Fruit fly (Drosophila melanogaster): Measurements from ENCODE around the gene AIF.

AIF gene

DNA sequence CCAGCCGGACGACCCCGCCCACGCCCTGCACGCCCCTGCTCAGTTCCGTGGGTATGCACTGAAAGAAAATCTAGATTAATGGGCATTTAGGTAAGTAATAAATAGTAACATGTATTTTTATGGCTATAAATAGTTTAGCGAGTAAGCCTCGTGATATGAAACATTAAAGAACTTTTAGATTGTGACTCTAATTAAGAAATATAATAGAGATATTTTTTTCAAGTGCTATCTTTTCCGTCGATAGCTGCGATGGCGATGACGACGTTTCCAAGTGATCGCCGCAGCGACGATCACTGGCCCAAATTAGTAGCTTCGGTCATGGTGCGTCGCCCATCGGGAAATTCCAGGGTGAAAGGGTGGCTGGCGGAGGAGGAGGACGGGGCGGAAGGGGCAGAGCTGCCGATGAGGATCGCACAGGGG is 28.6 kb downstream of the AIF start (continued):
- TF ChIP-seq Ets96B (tag; optimal IDR thresholded peaks at IDR 0.05) (peak; percentile 89), CG6163 (GFP tag; IDR thresholded peaks at IDR 0.05) (peak; percentile 94), CG10669 (GFP tag; optimal IDR thresholded peaks at IDR 0.05) (peak; percentile 83), pdm3 (GFP tag; optimal IDR thresholded peaks at IDR 0.05) (peak; percentile 86), OdsH (GFP tag; optimal IDR thresholded peaks at IDR 0.05) (peak; percentile 87), Eip78C (GFP tag) (peak; percentile 96), esn (GFP tag; optimal IDR thresholded peaks at IDR 0.05) (peak; percentile 81), dsx (GFP tag; optimal IDR thresholded peaks at IDR 0.05; ENCODE audit: poor library complexity, severe bottlenecking) (peak; percentile 84)

DNA sequence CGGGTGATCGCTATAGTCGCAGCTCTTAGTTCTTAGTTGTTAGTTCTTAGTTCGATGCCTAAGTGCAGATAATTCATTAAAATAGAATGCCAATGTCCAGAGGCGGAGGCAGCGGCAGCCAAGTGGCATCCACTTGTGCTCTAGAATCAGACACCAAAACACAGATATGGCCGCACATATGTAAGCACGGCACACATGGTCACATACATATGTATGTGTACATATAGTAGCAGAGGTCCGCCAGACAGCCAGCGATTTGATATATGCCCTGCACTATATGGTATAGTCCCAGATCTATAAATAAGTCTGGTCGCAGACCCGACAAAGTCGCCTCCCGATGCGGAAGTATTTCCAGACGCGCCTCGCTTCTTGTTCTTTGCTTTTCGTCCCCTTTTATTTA is 29.1 kb downstream of the AIF start:
- TF ChIP-seq Sox102F (GFP tag; optimal IDR thresholded peaks at IDR 0.05) (no peak), CG3919 (GFP tag; optimal IDR thresholded peaks at IDR 0.05) (no peak)

DNA sequence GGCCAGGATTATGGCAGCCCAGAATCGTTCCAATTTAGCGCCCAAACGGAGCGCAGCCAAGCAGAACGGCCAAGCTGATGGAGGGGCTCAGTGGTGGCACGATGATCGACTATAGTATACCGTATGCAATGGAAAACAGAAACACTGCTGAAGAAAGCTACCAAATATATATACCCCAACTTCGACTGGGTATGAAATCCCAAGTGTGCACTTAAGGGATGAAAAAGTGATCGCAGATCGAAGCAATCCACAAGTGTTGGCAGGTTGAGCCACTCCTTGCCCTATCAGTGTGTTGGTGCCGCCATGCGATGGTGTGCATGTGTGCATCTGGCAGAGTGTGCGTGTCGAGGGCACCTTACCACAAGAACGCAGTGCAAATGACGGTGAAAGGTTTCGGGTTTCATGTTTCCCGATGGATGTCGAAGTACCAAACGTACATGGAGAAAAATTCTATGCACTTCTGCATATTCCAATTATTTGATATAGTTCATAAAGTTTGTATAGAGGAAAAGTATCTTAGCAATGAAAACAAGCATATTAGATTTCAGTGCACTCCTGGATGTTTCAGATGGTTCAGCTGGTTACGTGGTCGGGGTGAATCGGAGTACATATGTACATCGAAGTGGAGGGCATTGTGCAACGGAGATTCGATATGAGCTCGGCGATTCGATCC is 30.6 kb downstream of the AIF start:
- TF ChIP-seq svp (GFP tag) (peak; percentile 69), eg (GFP tag; IDR thresholded peaks at IDR 0.05) (no peak), esn (GFP tag; optimal IDR thresholded peaks at IDR 0.05) (peak; percentile 48), lz (GFP tag; optimal IDR thresholded peaks at IDR 0.05) (peak; percentile 6), Hr39 (GFP tag; optimal IDR thresholded peaks at IDR 0.05) (peak; percentile 8), ss (GFP tag; optimal IDR thresholded peaks at IDR 0.05) (peak in 1 of 2 experiments; percentile 60), CG6792 (GFP tag; optimal IDR thresholded peaks at IDR 0.05) (peak; percentile 4), Eip75B (GFP tag; optimal IDR thresholded peaks at IDR 0.05) (peak; percentile 9), CG11762 (GFP tag; optimal IDR thresholded peaks at IDR 0.05; ENCODE audit: insufficient read depth) (no peak), CG8632 (GFP tag; optimal IDR thresholded peaks at IDR 0.05) (no peak), vri (GFP tag; optimal IDR thresholded peaks at IDR 0.05) (peak; percentile 20), CG3919 (GFP tag; optimal IDR thresholded peaks at IDR 0.05) (no peak), Eip78C (GFP tag) (peak; percentile 41), CG31627 (GFP tag; optimal IDR thresholded peaks at IDR 0.05) (peak; percentile 21), Met (GFP tag; optimal IDR thresholded peaks at IDR 0.05) (peak; percentile 6), Ets21C (GFP tag; optimal IDR thresholded peaks at IDR 0.05) (peak; percentile 11), Smox (GFP tag; optimal IDR thresholded peaks at IDR 0.05) (peak; percentile 11)

DNA sequence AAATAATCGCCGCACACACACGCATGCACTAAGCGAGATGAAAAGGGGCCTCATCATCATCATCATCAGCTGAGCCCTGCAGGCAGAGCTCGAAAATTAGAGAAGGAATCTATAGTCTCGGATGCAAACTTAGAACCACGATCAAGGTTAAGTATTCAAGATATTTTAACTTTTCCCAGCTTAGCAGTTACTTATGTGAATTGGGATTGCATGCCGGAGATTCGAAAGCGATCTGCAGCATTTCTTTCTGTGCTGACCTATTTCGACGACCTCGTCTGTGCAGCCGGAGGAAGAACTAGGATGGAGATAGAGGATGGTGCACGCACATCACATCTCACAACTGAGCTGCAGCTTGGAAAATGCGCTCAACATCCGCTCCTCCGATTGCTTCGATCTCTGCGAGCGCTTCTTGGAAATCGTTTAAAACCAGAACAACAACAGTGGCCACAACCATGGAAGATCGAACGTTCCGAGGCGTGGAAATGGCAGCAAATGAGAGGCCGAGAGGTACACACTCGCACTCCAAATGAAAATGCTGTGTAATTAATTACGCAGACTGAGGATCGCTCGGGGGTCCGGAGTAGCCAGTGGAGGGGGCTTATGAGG is 31.3 kb downstream of the AIF start:
- TF ChIP-seq Hr4 (GFP tag; optimal IDR thresholded peaks at IDR 0.05) = peak; percentile 36
- peak; percentile 64 for TF ChIP-seq CG16779 (tag; optimal IDR thresholded peaks at IDR 0.05)
- no peak for TF ChIP-seq svp (GFP tag)
- TF ChIP-seq achi (GFP tag; optimal IDR thresholded peaks at IDR 0.05) = peak; percentile 68
- TF ChIP-seq fd85E (GFP tag; optimal IDR thresholded peaks at IDR 0.05) = no peak
- peak; percentile 61 to 76 for TF ChIP-seq salr (GFP tag; optimal IDR thresholded peaks at IDR 0.05)
- TF ChIP-seq Hr38 (GFP tag; optimal IDR thresholded peaks at IDR 0.05) = no peak
- TF ChIP-seq CG8119 (GFP tag; IDR thresholded peaks at IDR 0.05) = peak; percentile 62
- TF ChIP-seq Hr39 (GFP tag; optimal IDR thresholded peaks at IDR 0.05) = no peak
- no peak for TF ChIP-seq esn (GFP tag; optimal IDR thresholded peaks at IDR 0.05)
- no peak for TF ChIP-seq cyc (GFP tag; optimal IDR thresholded peaks at IDR 0.05)
- TF ChIP-seq Sox102F (GFP tag; optimal IDR thresholded peaks at IDR 0.05) = no peak
- peak; percentile 75 for TF ChIP-seq CG3919 (GFP tag; optimal IDR thresholded peaks at IDR 0.05)
- TF ChIP-seq Eip78C (GFP tag) = peak; percentile 86
- peak; percentile 23 for TF ChIP-seq CG11762 (GFP tag; optimal IDR thresholded peaks at IDR 0.05; ENCODE audit: insufficient read depth)
- peak; percentile 84 for TF ChIP-seq spab (GFP tag; optimal IDR thresholded peaks at IDR 0.05)
- TF ChIP-seq CG11902 (GFP tag; optimal IDR thresholded peaks at IDR 0.05) = no peak
- TF ChIP-seq net (GFP tag; optimal IDR thresholded peaks at IDR 0.05) = peak; percentile 37
- peak; percentile 80 for TF ChIP-seq Sox14 (GFP tag; optimal IDR thresholded peaks at IDR 0.05)
- TF ChIP-seq fkh (GFP tag; optimal IDR thresholded peaks at IDR 0.05) = no peak
- TF ChIP-seq vri (GFP tag; optimal IDR thresholded peaks at IDR 0.05) = no peak
- TF ChIP-seq OdsH (GFP tag; optimal IDR thresholded peaks at IDR 0.05) = peak; percentile 66
- TF ChIP-seq Gug (GFP tag; IDR thresholded peaks at IDR 0.05) = peak; percentile 17; the same call in 1 of the 2 replicates
- peak; percentile 89 for TF ChIP-seq CG6163 (GFP tag; IDR thresholded peaks at IDR 0.05)
- TF ChIP-seq topi (GFP tag; optimal IDR thresholded peaks at IDR 0.05) = no peak
- peak; percentile 81 for TF ChIP-seq CG6808 (GFP tag; optimal IDR thresholded peaks at IDR 0.05)
- peak; percentile 0 for TF ChIP-seq CG34406 (GFP tag; optimal IDR thresholded peaks at IDR 0.05)
- TF ChIP-seq Ets21C (GFP tag; optimal IDR thresholded peaks at IDR 0.05) = no peak
- TF ChIP-seq dac (GFP tag; optimal IDR thresholded peaks at IDR 0.05) = peak; percentile 7
- TF ChIP-seq CG8632 (GFP tag; optimal IDR thresholded peaks at IDR 0.05) = peak; percentile 32
- peak; percentile 72 for TF ChIP-seq CG10631 (GFP tag; optimal IDR thresholded peaks at IDR 0.05)
